Fruit fly (Drosophila melanogaster) whole organism, wandering third instar larva: ENCODE data around the gene CG8945.

Experiments
- CG32264 ChIP-seq: fragments of 200-800 bp; sonication (Bioruptor generic); optimal IDR thresholded peaks from 2 replicates; lab custom pipeline; 2016; ENCODE audit warnings: missing biosample characterization, missing genetic modification characterization
- Dfd ChIP-seq: fragments of >200 bp; optimal IDR thresholded peaks from 2 replicates; lab custom pipeline; 2017; ENCODE audit warnings: missing biosample characterization, missing genetic modification characterization
- Vsx2 ChIP-seq: fragments of 200-300, 225-300 bp; sonication (Bioruptor generic); optimal IDR thresholded peaks from 2 replicates; lab custom pipeline; 2018; ENCODE audit warnings: missing biosample characterization, missing genetic modification characterization; ENCODE audit not compliant: partially characterized antibody
- fru ChIP-seq: fragments of 200-800 bp; sonication (Bioruptor generic); optimal IDR thresholded peaks from 3 replicates; lab custom pipeline; 2016; ENCODE audit warnings: missing biosample characterization, mild to moderate bottlenecking, missing genetic modification characterization

- no peak for TF ChIP-seq CG32264 (GFP tag; lab: Kevin White, UChicago)
- no peak for TF ChIP-seq Dfd (GFP tag; lab: Kevin White, UChicago)
- no peak for TF ChIP-seq fru (GFP tag; lab: Kevin White, UChicago)
- no peak for TF ChIP-seq Vsx2
These were observed 9.1 kb downstream of the CG8945 start, which contains the start of gene CG4949 for dm6 chrX:17078139-17078977.
